Fruit fly (Drosophila melanogaster): ENCODE results near the gene Svip.

The Svip gene

dm6 chr3L:9383345-9384075 lies 24.7 kb downstream of the Svip start, which contains the start of gene Hsp27 (continued):
- TF ChIP-seq Gsc (GFP tag; IDR thresholded peaks at IDR 0.05) (peak; percentile 97), fu2 (GFP tag; optimal IDR thresholded peaks at IDR 0.05) (peak; percentile 75), jing (GFP tag; optimal IDR thresholded peaks at IDR 0.05) (peak; percentile 96), disco-r (GFP tag; optimal IDR thresholded peaks at IDR 0.05) (peak; percentile 87), amos (GFP tag; IDR thresholded peaks at IDR 0.05; ENCODE audit: partially characterized antibody) (no peak; the same call in 1 of the 2 replicates), ewg (GFP tag; optimal IDR thresholded peaks at IDR 0.05) (peak; percentile 97), CG8388 (GFP tag; optimal IDR thresholded peaks at IDR 0.05) (peak; percentile 97), CG12299 (tag; optimal IDR thresholded peaks at IDR 0.05) (peak; percentile 96), CG12659 (GFP tag; optimal IDR thresholded peaks at IDR 0.05) (peak; percentile 97), gsb-n (tag; optimal IDR thresholded peaks at IDR 0.05) (peak; percentile 98), wor (GFP tag; IDR thresholded peaks at IDR 0.05) (peak; percentile 97), Asciz (GFP tag; optimal IDR thresholded peaks at IDR 0.05) (peak; percentile 98), Sox100B (GFP tag; optimal IDR thresholded peaks at IDR 0.05) (peak; percentile 97), CG8924 (tag; optimal IDR thresholded peaks at IDR 0.05) (peak; percentile 98), CG13296 (GFP tag; optimal IDR thresholded peaks at IDR 0.05) (peak; percentile 95)

- peak; percentile 53 for TF ChIP-seq kni (GFP tag; optimal IDR thresholded peaks at IDR 0.05)
- 0 out of 2 replicates have a peak, but pooled peaks have one; percentile 9 for TF ChIP-seq vvl (GFP tag; IDR thresholded peaks at IDR 0.05)
- peak; percentile 44 for TF ChIP-seq Med (GFP tag)
- TF ChIP-seq slbo (GFP tag; IDR thresholded peaks at IDR 0.05), result 0 out of 2 replicates have a peak, but pooled peaks have one; percentile 16
- no peak for TF ChIP-seq CG6813 (GFP tag; optimal IDR thresholded peaks at IDR 0.05)
- no peak for TF ChIP-seq tgo (GFP tag; IDR thresholded peaks at IDR 0.05)
- no peak for TF ChIP-seq tin (GFP tag; optimal IDR thresholded peaks at IDR 0.05)
- peak; percentile 59 for TF ChIP-seq CG17385 (GFP tag; optimal IDR thresholded peaks at IDR 0.05)
Observed at dm6 chr3L:9384445-9385079, 25.8 kb downstream of the Svip start.

dm6 chr3L:9391340-9391980 lies 32.7 kb downstream of the Svip start:
- TF ChIP-seq exex (tag; optimal IDR thresholded peaks at IDR 0.05), result peak; percentile 19
- TF ChIP-seq sens (GFP tag), result peak; percentile 62
- no peak for TF ChIP-seq pfk (GFP tag; optimal IDR thresholded peaks at IDR 0.05)
- TF ChIP-seq CG6765 (GFP tag; optimal IDR thresholded peaks at IDR 0.05), result no peak

dm6 chr3L:9396038-9396437 lies 37.2 kb downstream of the Svip start:
- TF ChIP-seq CG32532 (GFP tag; IDR thresholded peaks at IDR 0.05) (no peak), CG34376 (GFP tag; optimal IDR thresholded peaks at IDR 0.05) (peak; percentile 18), rib (GFP tag; IDR thresholded peaks at IDR 0.05) (no peak), exex (tag; optimal IDR thresholded peaks at IDR 0.05) (peak; percentile 82), Vsx1 (GFP tag; optimal IDR thresholded peaks at IDR 0.05) (peak; percentile 38)
